Worm (Caenorhabditis elegans) whole organism, early embryonic: ENCODE data around the gene C01G5.5.

Experiments
- ama-1 ChIP-seq: fragments of 150-350 bp; optimal IDR thresholded peaks from 2 replicates; lab custom pipeline; 2014
- sea-1 ChIP-seq: fragments of 200-800 bp; sonication (Bioruptor generic); conservative IDR thresholded peaks from 2 replicates; pipeline ENCODE4 v1.3.6; 2022; ENCODE audit warnings: missing genetic modification characterization, missing compliant biosample characterization
- tbx-11 ChIP-seq: fragments of 200-800 bp; sonication (Bioruptor generic); IDR thresholded peaks from 2 replicates; pipeline ENCODE4 v1.3.6; 2022; ENCODE audit warnings: missing genetic modification characterization, missing compliant biosample characterization
- tbx-37 ChIP-seq: fragments of 200-800 bp; sonication (Bioruptor generic); conservative IDR thresholded peaks from 2 replicates; pipeline ENCODE4 v1.3.6; 2022; ENCODE audit warnings: missing genetic modification reagents, missing genetic modification characterization, missing compliant biosample characterization

DNA sequence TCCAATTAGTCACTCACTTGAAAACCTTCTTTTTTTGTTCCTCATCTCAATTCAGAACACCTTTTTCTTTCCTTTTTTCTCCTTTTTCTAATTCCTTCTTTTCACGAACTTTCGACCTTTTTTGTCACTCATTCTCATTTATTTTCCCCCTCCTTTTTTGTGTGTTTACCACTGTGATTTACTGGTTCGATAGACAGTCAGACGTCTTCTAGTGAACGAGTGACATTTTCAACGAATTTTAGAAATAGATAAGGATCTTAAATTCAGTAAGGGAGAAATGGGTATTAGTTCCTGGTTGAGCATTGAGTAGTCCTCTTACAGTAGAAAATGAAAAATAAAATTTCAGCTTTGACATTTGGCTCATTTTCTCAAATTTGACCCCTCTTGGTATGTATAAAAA, 32.5 kb upstream of the C01G5.5 start:
- TF ChIP-seq ama-1, result no peak
- TF ChIP-seq tbx-11 (GFP tag; lab: Robert Waterston, UW), result no peak
- no peak for TF ChIP-seq sea-1 (GFP tag; lab: Robert Waterston, UW)
- no peak for TF ChIP-seq tbx-37 (GFP tag; lab: Robert Waterston, UW)
